Worm (Caenorhabditis elegans) whole organism, late embryonic: ENCODE data around the gene F18G5.6.

Experiments used
- C38D4.7 ChIP-seq: fragments of 200-800 bp; sonication (Bioruptor generic); optimal IDR thresholded peaks from 2 replicates; lab custom pipeline; 2018; ENCODE audit warnings: mild to moderate bottlenecking, missing genetic modification characterization, moderate library complexity, missing compliant biosample characterization
- F13H6.1 ChIP-seq: sonication (generic microtip); optimal IDR thresholded peaks from 2 replicates; lab custom pipeline; 2016; ENCODE audit warnings: missing genetic modification characterization, missing compliant biosample characterization
- T23F11.4 ChIP-seq: fragments of 200-800 bp; sonication (Bioruptor generic); optimal IDR thresholded peaks from 2 replicates; lab custom pipeline; 2018; ENCODE audit warnings: mild to moderate bottlenecking, missing genetic modification characterization, missing compliant biosample characterization
- Y22D7AL.16 ChIP-seq: sonication (generic microtip); optimal IDR thresholded peaks from 2 replicates; lab custom pipeline; 2016; ENCODE audit warnings: missing genetic modification characterization, missing compliant biosample characterization
- ceh-18 ChIP-seq: sonication (generic microtip); optimal IDR thresholded peaks from 2 replicates; lab custom pipeline; 2016; ENCODE audit warnings: missing genetic modification characterization, missing compliant biosample characterization
- ceh-2 ChIP-seq: sonication (generic microtip); optimal IDR thresholded peaks from 2 replicates; lab custom pipeline; 2016; ENCODE audit warnings: missing genotype, missing genetic modification characterization, missing compliant biosample characterization
- ceh-22 ChIP-seq: sonication (generic microtip); optimal IDR thresholded peaks from 2 replicates; lab custom pipeline; 2017; ENCODE audit warnings: missing biosample characterization, missing genetic modification characterization
- ceh-24 ChIP-seq: sonication (generic microtip); optimal IDR thresholded peaks from 2 replicates; lab custom pipeline; 2016; ENCODE audit warnings: mild to moderate bottlenecking, missing genetic modification characterization, missing compliant biosample characterization
- ceh-30 ChIP-seq: fragments of 150-350 bp; optimal IDR thresholded peaks from 2 replicates; lab custom pipeline; 2014; ENCODE audit warnings: missing biosample characterization, missing genetic modification characterization
- ceh-31 ChIP-seq: sonication (generic microtip); optimal IDR thresholded peaks from 2 replicates; lab custom pipeline; 2016; ENCODE audit warnings: missing genetic modification characterization, missing compliant biosample characterization
- ceh-45 ChIP-seq: fragments of 200-800 bp; sonication (Bioruptor generic); IDR thresholded peaks from 2 replicates; pipeline ENCODE4 v1.3.6; 2022; ENCODE audit warnings: missing genetic modification reagents, missing genetic modification characterization, missing compliant biosample characterization
- ceh-48 ChIP-seq: sonication (generic microtip); optimal IDR thresholded peaks from 2 replicates; lab custom pipeline; 2016; ENCODE audit warnings: missing genetic modification characterization, inconsistent platforms, missing compliant biosample characterization
- ceh-6 ChIP-seq: fragments of 200-800 bp; sonication (Bioruptor generic); optimal IDR thresholded peaks from 2 replicates; lab custom pipeline; 2018; ENCODE audit warnings: mild to moderate bottlenecking, missing genetic modification characterization, missing compliant biosample characterization
- ceh-9 ChIP-seq: sonication (generic microtip); optimal IDR thresholded peaks from 2 replicates; lab custom pipeline; 2016; ENCODE audit warnings: mild to moderate bottlenecking, missing genetic modification characterization, inconsistent platforms, missing compliant biosample characterization
- dmd-4 ChIP-seq: sonication (generic microtip); optimal IDR thresholded peaks from 2 replicates; lab custom pipeline; 2016; ENCODE audit warnings: borderline replicate concordance, missing genetic modification characterization, missing compliant biosample characterization
- elt-2 ChIP-seq: sonication (generic microtip); optimal IDR thresholded peaks from 2 replicates; lab custom pipeline; 2016; ENCODE audit warnings: missing genetic modification reagents, missing genetic modification characterization, missing compliant biosample characterization
- elt-4 ChIP-seq: sonication (generic microtip); optimal IDR thresholded peaks from 2 replicates; lab custom pipeline; 2016; ENCODE audit warnings: missing genetic modification characterization, missing compliant biosample characterization
- ets-4 ChIP-seq: sonication (generic microtip); optimal IDR thresholded peaks from 2 replicates; lab custom pipeline; 2016; ENCODE audit warnings: missing genetic modification characterization, missing compliant biosample characterization
- eyg-1 ChIP-seq: sonication (generic microtip); optimal IDR thresholded peaks from 2 replicates; lab custom pipeline; 2016; ENCODE audit warnings: missing genotype, missing genetic modification characterization, missing compliant biosample characterization
- fax-1 ChIP-seq: sonication (generic microtip); optimal IDR thresholded peaks from 2 replicates; lab custom pipeline; 2016; ENCODE audit warnings: missing genotype, missing genetic modification characterization, missing compliant biosample characterization
- fkh-10 ChIP-seq: fragments of 150-350 bp; optimal IDR thresholded peaks from 2 replicates; lab custom pipeline; 2014; ENCODE audit warnings: missing biosample characterization, missing genetic modification reagents, missing genetic modification characterization
- fkh-6 ChIP-seq: sonication (generic microtip); optimal IDR thresholded peaks from 2 replicates; lab custom pipeline; 2016; ENCODE audit warnings: missing genetic modification characterization, missing compliant biosample characterization
- gmeb-2 ChIP-seq: sonication (generic microtip); optimal IDR thresholded peaks from 2 replicates; lab custom pipeline; 2016; ENCODE audit warnings: missing genetic modification characterization, inconsistent platforms, missing compliant biosample characterization
- hlh-15 ChIP-seq: sonication (generic microtip); optimal IDR thresholded peaks from 2 replicates; lab custom pipeline; 2016; ENCODE audit warnings: missing genetic modification characterization, missing compliant biosample characterization
- hlh-30 ChIP-seq: sonication (generic microtip); optimal IDR thresholded peaks from 2 replicates; lab custom pipeline; 2017; ENCODE audit warnings: antibody characterized with exemption, missing genetic modification characterization, missing compliant biosample characterization; ENCODE audit not compliant: insufficient read depth
- hlh-8 ChIP-seq: sonication (generic microtip); optimal IDR thresholded peaks from 2 replicates; lab custom pipeline; 2016; ENCODE audit warnings: missing genotype, missing genetic modification characterization, missing compliant biosample characterization
- madf-2 ChIP-seq: sonication (generic microtip); optimal IDR thresholded peaks from 2 replicates; lab custom pipeline; 2017; ENCODE audit warnings: missing genetic modification characterization, missing compliant biosample characterization
- mec-3 ChIP-seq: sonication (generic microtip); optimal IDR thresholded peaks from 2 replicates; lab custom pipeline; 2016; ENCODE audit warnings: borderline replicate concordance, missing genetic modification characterization, missing compliant biosample characterization
- nfya-1 ChIP-seq: sonication (generic microtip); optimal IDR thresholded peaks from 2 replicates; lab custom pipeline; 2017; ENCODE audit warnings: missing genetic modification characterization, mild to moderate bottlenecking, missing compliant biosample characterization, antibody characterized with exemption, moderate library complexity
- nhr-232 ChIP-seq: sonication (generic microtip); optimal IDR thresholded peaks from 2 replicates; lab custom pipeline; 2016; ENCODE audit warnings: missing genetic modification characterization, missing compliant biosample characterization
- pag-3 ChIP-seq: sonication (generic microtip); optimal IDR thresholded peaks from 2 replicates; lab custom pipeline; 2016; ENCODE audit warnings: missing compliant biosample characterization, missing genetic modification characterization, borderline replicate concordance
- pat-9 ChIP-seq: fragments of 200-800 bp; sonication (Bioruptor generic); optimal IDR thresholded peaks from 2 replicates; lab custom pipeline; 2018; ENCODE audit warnings: mild to moderate bottlenecking, missing genetic modification characterization, moderate library complexity, missing compliant biosample characterization
- pha-2 ChIP-seq: sonication (generic microtip); optimal IDR thresholded peaks from 2 replicates; lab custom pipeline; 2017; ENCODE audit warnings: mild to moderate bottlenecking, missing genetic modification characterization, missing compliant biosample characterization
- pha-4 ChIP-seq: fragments of 150-350 bp; optimal IDR thresholded peaks from 2 replicates; lab custom pipeline; 2018; ENCODE audit warnings: missing biosample characterization, missing genetic modification reagents, missing genetic modification characterization
- pros-1 ChIP-seq: fragments of 150-350 bp; optimal IDR thresholded peaks from 2 replicates; lab custom pipeline; 2014; ENCODE audit warnings: missing biosample characterization, missing genetic modification reagents, missing genetic modification characterization
- sdc-2 ChIP-seq: sonication (generic microtip); optimal IDR thresholded peaks from 2 replicates; lab custom pipeline; 2016; ENCODE audit warnings: missing genotype, missing genetic modification characterization, missing compliant biosample characterization
- tbx-2 ChIP-seq: sonication (generic microtip); optimal IDR thresholded peaks from 2 replicates; lab custom pipeline; 2016; ENCODE audit warnings: missing genetic modification characterization, missing compliant biosample characterization
- ttx-3 ChIP-seq: sonication (generic microtip); optimal IDR thresholded peaks from 2 replicates; lab custom pipeline; 2016; ENCODE audit warnings: missing genetic modification reagents, missing genetic modification characterization, missing compliant biosample characterization
- unc-86 ChIP-seq: sonication (generic microtip); optimal IDR thresholded peaks from 2 replicates; lab custom pipeline; 2016; ENCODE audit warnings: missing genetic modification characterization, missing compliant biosample characterization
- zip-5 ChIP-seq: sonication (generic microtip); optimal IDR thresholded peaks from 2 replicates; lab custom pipeline; 2016; ENCODE audit warnings: missing genetic modification characterization, missing compliant biosample characterization
- ztf-16 ChIP-seq: sonication (generic microtip); optimal IDR thresholded peaks from 2 replicates; lab custom pipeline; 2017; ENCODE audit warnings: missing genetic modification characterization, missing compliant biosample characterization

Gene F18G5.6

DNA sequence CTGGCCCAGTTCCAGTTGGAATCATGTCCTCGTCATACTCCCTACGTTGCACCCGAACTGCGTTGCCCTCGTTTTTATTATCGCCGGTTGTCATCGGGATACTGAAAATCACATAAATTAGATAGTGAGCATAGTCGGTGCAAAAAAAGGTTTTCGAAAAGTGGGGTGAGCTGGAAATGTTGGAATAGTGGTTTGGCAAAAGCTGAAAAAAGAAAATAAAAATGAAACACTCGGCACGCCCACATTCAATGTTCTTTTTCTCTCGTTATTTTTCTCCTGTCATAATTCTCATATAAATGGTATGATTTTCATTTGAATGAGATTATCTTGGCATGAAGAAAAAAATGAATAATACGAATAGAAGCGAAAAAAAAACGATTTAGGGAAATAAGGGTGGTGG lies at the start of gene F18G5.6:
Gene F18G5.6 (minus strand): TSS at position 101 of the 400 bp plus-strand sequence.
- TF ChIP-seq ceh-6 (no peak), ceh-31 (tag; lab: Kevin White, UChicago) (no peak), fax-1 (tag; lab: Kevin White, UChicago) (no peak), fkh-6 (tag; lab: Kevin White, UChicago) (no peak), ceh-48 (tag; lab: Kevin White, UChicago) (no peak), eyg-1 (tag; lab: Kevin White, UChicago) (no peak), hlh-8 (tag; lab: Kevin White, UChicago) (no peak), ceh-9 (tag; lab: Kevin White, UChicago) (no peak), elt-2 (tag; lab: Kevin White, UChicago) (no peak), ttx-3 (tag; lab: Kevin White, UChicago) (no peak), ceh-22 (no peak), madf-2 (tag; lab: Kevin White, UChicago) (no peak), Y22D7AL.16 (no peak), C38D4.7 (GFP tag; lab: Kevin White, UChicago) (no peak), F13H6.1 (tag; lab: Kevin White, UChicago) (no peak)
- TF ChIP-seq, all 69 proteins: peak for 0

ce11 chrX:9311225-9311624 lies 47.1 kb upstream of the F18G5.6 start, which contains the start of gene H29C22.1:
TSS of gene H29C22.1 (minus strand) at chrX:9311325.
- TF ChIP-seq ceh-2 (tag; lab: Kevin White, UChicago) (no peak), tbx-2 (tag; lab: Kevin White, UChicago) (no peak), T23F11.4 (no peak), ceh-45 (GFP tag; lab: Robert Waterston, UW) (no peak), elt-4 (tag; lab: Kevin White, UChicago) (no peak), pha-4 (no peak), ceh-9 (tag; lab: Kevin White, UChicago) (no peak), ceh-18 (no peak), sdc-2 (no peak), ceh-6 (no peak), fax-1 (tag; lab: Kevin White, UChicago) (no peak)
- TF ChIP-seq, all 69 proteins: peak for 0

ce11 chrX:9303422-9303821 lies 39.3 kb upstream of the F18G5.6 start, which contains the start of gene tmc-2:
TSS of gene tmc-2 (plus strand) at chrX:9303722.
- TF ChIP-seq pat-9 (tag; lab: Kevin White, UChicago) (no peak), mec-3 (no peak), hlh-15 (tag; lab: Kevin White, UChicago) (no peak), nhr-232 (tag; lab: Kevin White, UChicago) (no peak), ztf-16 (no peak), F13H6.1 (tag; lab: Kevin White, UChicago) (no peak), ceh-48 (tag; lab: Kevin White, UChicago) (no peak), ceh-31 (tag; lab: Kevin White, UChicago) (no peak), fkh-10 (GFP tag; lab: Kevin White, UChicago) (no peak), eyg-1 (tag; lab: Kevin White, UChicago) (no peak), pha-4 (no peak)
- TF ChIP-seq, all 69 proteins: peak for 0

ce11 chrX:9302763-9303162 lies 38.6 kb upstream of the F18G5.6 start:
- TF ChIP-seq fkh-6 (tag; lab: Kevin White, UChicago) (no peak), dmd-4 (tag; lab: Kevin White, UChicago) (no peak), ceh-30 (tag; lab: Kevin White, UChicago) (no peak), zip-5 (tag; lab: Kevin White, UChicago) (no peak), gmeb-2 (no peak), ceh-45 (GFP tag; lab: Robert Waterston, UW) (no peak), ceh-2 (tag; lab: Kevin White, UChicago) (no peak), ets-4 (tag; lab: Kevin White, UChicago) (no peak), pag-3 (tag; lab: Kevin White, UChicago) (no peak), hlh-30 (tag; lab: Kevin White, UChicago) (no peak), ceh-31 (tag; lab: Kevin White, UChicago) (no peak), pha-2 (tag; lab: Kevin White, UChicago) (no peak), ceh-9 (tag; lab: Kevin White, UChicago) (no peak), ceh-24 (tag; lab: Kevin White, UChicago) (no peak), unc-86 (no peak), elt-4 (tag; lab: Kevin White, UChicago) (no peak), pat-9 (tag; lab: Kevin White, UChicago) (no peak), nfya-1 (tag; lab: Kevin White, UChicago) (no peak), pros-1 (tag; lab: Kevin White, UChicago) (no peak), C38D4.7 (GFP tag; lab: Kevin White, UChicago) (no peak)
